Fruit fly (Drosophila melanogaster) whole organism, embryonic: Measurements from ENCODE around the gene stac.

ENCODE experiments used
- Awh ChIP-seq: fragments of 200-800 bp; sonication (Bioruptor generic); IDR thresholded peaks from 2 replicates; pipeline ENCODE4, ENCODE4 v1.3.6; 2022; ENCODE audit warnings: missing biosample characterization, missing genetic modification characterization
- CG10147 ChIP-seq: fragments of 200-800 bp; sonication (Bioruptor generic); optimal IDR thresholded peaks from 2 replicates; lab custom pipeline; 2019; ENCODE audit warnings: missing biosample characterization, mild to moderate bottlenecking, missing genetic modification characterization, moderate library complexity
- CG10267 ChIP-seq: fragments of 200-800 bp; sonication (Bioruptor generic); optimal IDR thresholded peaks from 2 replicates; lab custom pipeline; 2018; ENCODE audit warnings: missing biosample characterization, mild to moderate bottlenecking, missing genetic modification characterization, moderate library complexity
- CG11695 ChIP-seq: fragments of 200-800 bp; sonication (Bioruptor generic); IDR thresholded peaks from 3 replicates; pipeline ENCODE4 v1.3.6; 2022; ENCODE audit warnings: missing biosample characterization, missing genetic modification characterization
- CG12104 ChIP-seq: fragments of 200-800 bp; sonication (Bioruptor generic); optimal IDR thresholded peaks from 3 replicates; lab custom pipeline; 2016; ENCODE audit warnings: missing biosample characterization, missing genetic modification characterization
- CG14667 ChIP-seq: fragments of 200-800 bp; sonication (Bioruptor generic); IDR thresholded peaks from 2 replicates; pipeline ENCODE4 v1.3.6; 2022; ENCODE audit warnings: missing biosample characterization, missing genetic modification characterization
- CG17186 ChIP-seq: fragments of 200-800 bp; sonication (Bioruptor generic); optimal IDR thresholded peaks from 3 replicates; lab custom pipeline; 2017; ENCODE audit warnings: missing biosample characterization, missing genetic modification reagents, missing genetic modification characterization
- CG17359 ChIP-seq: fragments of 200-800 bp; sonication (Bioruptor generic); optimal IDR thresholded peaks from 3 replicates; lab custom pipeline; 2018; ENCODE audit warnings: missing biosample characterization, mild to moderate bottlenecking, missing genetic modification characterization, moderate library complexity
- CG18764 ChIP-seq: fragments of 200-800 bp; sonication (Bioruptor generic); optimal IDR thresholded peaks from 3 replicates; lab custom pipeline; 2016; ENCODE audit warnings: missing biosample characterization, missing genetic modification characterization
- CG2116 ChIP-seq: fragments of 200-800 bp; sonication (Bioruptor generic); optimal IDR thresholded peaks from 3 replicates; lab custom pipeline; 2018; ENCODE audit warnings: missing biosample characterization, mild to moderate bottlenecking, missing genetic modification characterization
- CG31224 ChIP-seq: fragments of 200-800 bp; sonication (Bioruptor generic); IDR thresholded peaks from 2 replicates; pipeline ENCODE4 v1.3.6; 2022; ENCODE audit warnings: missing biosample characterization, missing genetic modification characterization
- CG34224 ChIP-seq: fragments of 200-800 bp; sonication (Bioruptor generic); IDR thresholded peaks from 3 replicates; pipeline ENCODE4 v1.3.6; 2022; ENCODE audit warnings: missing biosample characterization, missing genetic modification characterization; ENCODE audit not compliant: partially characterized antibody
- CG34376 ChIP-seq: fragments of 200-800 bp; sonication (Bioruptor generic); optimal IDR thresholded peaks from 2 replicates; lab custom pipeline; 2018; ENCODE audit warnings: missing biosample characterization, mild to moderate bottlenecking, missing genetic modification characterization
- CG4282 ChIP-seq: fragments of 200-800 bp; sonication (Bioruptor generic); optimal IDR thresholded peaks from 2 replicates; lab custom pipeline; 2016; ENCODE audit warnings: missing biosample characterization, missing genetic modification characterization
- CG4328 ChIP-seq: fragments of 200-800 bp; sonication (Bioruptor generic); optimal IDR thresholded peaks from 3 replicates; lab custom pipeline; 2017; ENCODE audit warnings: missing biosample characterization, missing genetic modification reagents, missing genetic modification characterization
- CG5180 ChIP-seq: fragments of 200-800 bp; sonication (Bioruptor generic); optimal IDR thresholded peaks from 3 replicates; lab custom pipeline; 2017; ENCODE audit warnings: missing biosample characterization, missing genetic modification characterization, mild to moderate bottlenecking, moderate library complexity, missing genetic modification reagents
- CG6683 ChIP-seq: fragments of 200-800 bp; sonication (Bioruptor generic); optimal IDR thresholded peaks from 2 replicates; lab custom pipeline; 2017; ENCODE audit warnings: missing biosample characterization, mild to moderate bottlenecking, missing genetic modification characterization, missing genetic modification reagents
- CG7556 ChIP-seq: fragments of 200-800 bp; sonication (Bioruptor generic); optimal IDR thresholded peaks from 2 replicates; lab custom pipeline; 2017; ENCODE audit warnings: missing biosample characterization, mild to moderate bottlenecking, missing genetic modification characterization
- CG7839 ChIP-seq: fragments of 200-800 bp; sonication (Bioruptor generic); optimal IDR thresholded peaks from 3 replicates; lab custom pipeline; 2018; ENCODE audit warnings: missing biosample characterization, mild to moderate bottlenecking, missing genetic modification characterization, moderate library complexity
- CG7987 ChIP-seq: fragments of 200-800 bp; sonication (Bioruptor generic); optimal IDR thresholded peaks from 2 replicates; lab custom pipeline; 2018; ENCODE audit warnings: missing biosample characterization, mild to moderate bottlenecking, missing genetic modification characterization, moderate library complexity
- CG9817 ChIP-seq: fragments of 200-800 bp; sonication (Bioruptor generic); optimal IDR thresholded peaks from 2 replicates; lab custom pipeline; 2018; ENCODE audit warnings: missing biosample characterization, mild to moderate bottlenecking, missing genetic modification characterization, moderate library complexity
- CoRest ChIP-seq: fragments of 200-800 bp; sonication (Bioruptor generic); optimal IDR thresholded peaks from 3 replicates; lab custom pipeline; 2018; ENCODE audit warnings: missing biosample characterization, mild to moderate bottlenecking, missing genetic modification characterization, moderate library complexity
- Dek ChIP-seq: fragments of 200-800 bp; sonication (Bioruptor generic); optimal IDR thresholded peaks from 3 replicates; lab custom pipeline; 2019; ENCODE audit warnings: missing biosample characterization, mild to moderate bottlenecking, missing genetic modification characterization, moderate library complexity
- Eip74EF ChIP-seq, 2 experiments: fragments of 200-800 bp in 1 of 2; fragments of >200 bp in 1 of 2; sonication (Bioruptor generic) in 1 of 2; optimal IDR thresholded peaks; 2 replicates each; lab custom pipeline; 2017 to 2019; ENCODE audit warnings: missing biosample characterization in 2 of 2, missing genetic modification characterization in 2 of 2, mild to moderate bottlenecking in 1 of 2, moderate library complexity in 1 of 2
- Gug ChIP-seq: fragments of 200-800 bp; sonication (Bioruptor generic); IDR thresholded peaks from 4 replicates; pipeline ENCODE4 v1.3.6; 2022; ENCODE audit warnings: missing biosample characterization, missing genetic modification characterization
- HLH54F ChIP-seq: fragments of 200-800 bp; sonication (Bioruptor generic); optimal IDR thresholded peaks from 3 replicates; lab custom pipeline; 2016; ENCODE audit warnings: missing biosample characterization, missing genetic modification characterization
- Jarid2 ChIP-seq: fragments of 200-800 bp; sonication (Bioruptor generic); optimal IDR thresholded peaks from 3 replicates; lab custom pipeline; 2017; ENCODE audit warnings: mild to moderate bottlenecking, missing biosample characterization, missing genetic modification reagents, missing genetic modification characterization
- NFAT ChIP-seq: fragments of 200-800 bp; sonication (Bioruptor generic); IDR thresholded peaks from 2 replicates; pipeline ENCODE4 v1.3.6; 2022; ENCODE audit warnings: missing biosample characterization, missing genetic modification characterization
- Nf-YA ChIP-seq: fragments of 200-800 bp; sonication (Bioruptor generic); IDR thresholded peaks from 2 replicates; pipeline ENCODE4 v1.3.6; 2022; ENCODE audit warnings: missing biosample characterization, missing genetic modification characterization
- Pdp1 ChIP-seq, 2 experiments: fragments of 200-800 bp; sonication (Bioruptor generic); optimal IDR thresholded peaks; 3 replicates each; lab custom pipeline; 2016; ENCODE audit warnings: missing biosample characterization in 2 of 2, missing genetic modification characterization in 2 of 2, mild to moderate bottlenecking in 1 of 2, moderate library complexity in 1 of 2
- bbx ChIP-seq: fragments of 200-800 bp; sonication (Bioruptor generic); IDR thresholded peaks from 2 replicates; pipeline ENCODE4 v1.3.6; 2022; ENCODE audit warnings: missing biosample characterization, missing genetic modification characterization; ENCODE audit not compliant: partially characterized antibody
- bowl ChIP-seq: fragments of 200-800 bp; sonication (Bioruptor generic); IDR thresholded peaks from 2 replicates; pipeline ENCODE4 v1.3.6; 2022; ENCODE audit warnings: missing biosample characterization, missing genetic modification characterization
- dati ChIP-seq: fragments of 200-800 bp; sonication (Bioruptor generic); IDR thresholded peaks from 2 replicates; pipeline ENCODE4 v1.3.6; 2022; ENCODE audit warnings: missing biosample characterization, missing genetic modification characterization
- eyg ChIP-seq: fragments of 200-800 bp; sonication (Bioruptor generic); optimal IDR thresholded peaks from 3 replicates; lab custom pipeline; 2016; ENCODE audit warnings: missing biosample characterization, missing genetic modification characterization
- gcm2 ChIP-seq: fragments of 200-800 bp; sonication (Bioruptor generic); optimal IDR thresholded peaks from 2 replicates; lab custom pipeline; 2016; ENCODE audit warnings: missing biosample characterization, missing genetic modification characterization
- grau ChIP-seq: fragments of 200-800 bp; optimal IDR thresholded peaks from 3 replicates; lab custom pipeline; 2019; ENCODE audit warnings: missing biosample characterization, mild to moderate bottlenecking, missing genetic modification characterization, moderate library complexity
- hbn ChIP-seq: fragments of 200-800 bp; sonication (Bioruptor generic); IDR thresholded peaks from 2 replicates; pipeline ENCODE4 v1.3.6; 2022; ENCODE audit warnings: missing biosample characterization, missing genetic modification characterization; ENCODE audit not compliant: partially characterized antibody
- hkb ChIP-seq, 2 experiments: fragments of 200-800 bp in 1 of 2; fragments of >200 bp in 1 of 2; sonication (Bioruptor generic) in 1 of 2; IDR thresholded peaks in 1 of 2; optimal IDR thresholded peaks in 1 of 2; 2 replicates each; pipeline versions ENCODE4 v1.3.6 to Lab custom; 2017 to 2022; ENCODE audit warnings: missing biosample characterization in 1 of 2, missing genetic modification characterization in 1 of 2
- hth ChIP-seq: fragments of >200 bp; optimal IDR thresholded peaks from 2 replicates; lab custom pipeline; 2017; ENCODE audit warnings: inconsistent platforms
- lbe ChIP-seq: fragments of 200-800 bp; sonication (Bioruptor generic); optimal IDR thresholded peaks from 2 replicates; lab custom pipeline; 2016; ENCODE audit warnings: missing biosample characterization, mild to moderate bottlenecking, missing genetic modification characterization
- nerfin-1 ChIP-seq: fragments of 200-800 bp; sonication (Bioruptor generic); optimal IDR thresholded peaks from 3 replicates; lab custom pipeline; 2019; ENCODE audit warnings: missing biosample characterization, mild to moderate bottlenecking, missing genetic modification characterization, moderate library complexity
- odd ChIP-seq: fragments of 200-800 bp; sonication (Bioruptor generic); optimal IDR thresholded peaks from 2 replicates; lab custom pipeline; 2017; ENCODE audit warnings: missing biosample characterization, mild to moderate bottlenecking, missing genetic modification characterization
- otp ChIP-seq: fragments of 200-800 bp; sonication (Bioruptor generic); IDR thresholded peaks from 3 replicates; pipeline ENCODE4, ENCODE4 v1.3.6; 2022; ENCODE audit warnings: missing biosample characterization, missing genetic modification characterization
- pfk ChIP-seq: fragments of 200-800 bp; sonication (Bioruptor generic); optimal IDR thresholded peaks from 2 replicates; lab custom pipeline; 2018; ENCODE audit warnings: missing biosample characterization, mild to moderate bottlenecking, missing genetic modification characterization, moderate library complexity
- psq ChIP-seq: fragments of 200-800 bp; sonication (Bioruptor generic); optimal IDR thresholded peaks from 2 replicates; lab custom pipeline; 2017; ENCODE audit warnings: missing biosample characterization, missing genetic modification characterization
- row ChIP-seq: fragments of 200-800 bp; sonication (Bioruptor generic); IDR thresholded peaks from 3 replicates; pipeline ENCODE4 v1.3.6; 2022; ENCODE audit warnings: missing biosample characterization, missing genetic modification characterization
- tgo ChIP-seq: fragments of 200-800 bp; sonication (Bioruptor generic); IDR thresholded peaks from 3 replicates; pipeline ENCODE4 v1.3.6; 2022; ENCODE audit warnings: missing biosample characterization, missing genetic modification characterization
- wdn ChIP-seq: fragments of 200-800 bp; sonication (Bioruptor generic); IDR thresholded peaks from 2 replicates; pipeline ENCODE4 v1.3.6; 2022; ENCODE audit warnings: missing biosample characterization, missing genetic modification characterization
- wek ChIP-seq: fragments of 200-800 bp; sonication (Bioruptor generic); optimal IDR thresholded peaks from 3 replicates; lab custom pipeline; 2018; ENCODE audit warnings: missing biosample characterization, mild to moderate bottlenecking, missing genetic modification characterization, moderate library complexity
- zf30C ChIP-seq: fragments of 200-800 bp; sonication (Bioruptor generic); optimal IDR thresholded peaks from 3 replicates; lab custom pipeline; 2018; ENCODE audit warnings: missing biosample characterization, mild to moderate bottlenecking, missing genetic modification characterization

Gene stac

dm6 chr3R:25080446-25080845 lies 24.4 kb downstream of the stac start (continued):
- TF ChIP-seq Awh (GFP tag; lab: Robert Waterston, UW) (0 out of 2 replicates have a peak, but pooled peaks have one; percentile 8), CG4282 (GFP tag; lab: Kevin White, UChicago) (no peak), CG6683 (no peak), dati (no peak), grau (tag; lab: Kevin White, UChicago) (no peak), CG14667 (GFP tag; lab: Robert Waterston, UW) (no peak), Eip74EF (GFP tag; optimal IDR thresholded peaks at IDR 0.05; lab: Kevin White, UChicago) (no peak), CG4328 (GFP tag; lab: Kevin White, UChicago) (no peak), psq (GFP tag; lab: Kevin White, UChicago) (no peak), CG31224 (GFP tag; lab: Robert Waterston, UW) (no peak), bowl (GFP tag; lab: Robert Waterston, UW) (no peak), gcm2 (GFP tag; lab: Kevin White, UChicago) (no peak), HLH54F (GFP tag; lab: Kevin White, UChicago) (no peak), wek (GFP tag; lab: Kevin White, UChicago) (peak; percentile 22), odd (GFP tag; lab: Kevin White, UChicago) (no peak), Jarid2 (GFP tag; lab: Kevin White, UChicago) (peak; percentile 92), nerfin-1 (tag; lab: Kevin White, UChicago) (no peak), NFAT (no peak), CG17359 (tag; lab: Kevin White, UChicago) (no peak), CG7987 (GFP tag; lab: Kevin White, UChicago) (no peak), wdn (GFP tag; lab: Robert Waterston, UW) (no peak), pfk (GFP tag; lab: Kevin White, UChicago) (no peak), row (peak; percentile 20; the same call in 1 of the 3 replicates), lbe (GFP tag; lab: Kevin White, UChicago) (no peak), zf30C (GFP tag; lab: Kevin White, UChicago) (peak; percentile 41), CG12104 (GFP tag; lab: Kevin White, UChicago) (no peak), CG7556 (GFP tag; lab: Kevin White, UChicago) (no peak), CG11695 (GFP tag; lab: Robert Waterston, UW) (0 out of 3 replicates have a peak, but pooled peaks have one; percentile 11), hbn (GFP tag; lab: Robert Waterston, UW) (no peak), Pdp1 (GFP tag; optimal IDR thresholded peaks at IDR 0.05; lab: Kevin White, UChicago) (no peak), otp (GFP tag; lab: Robert Waterston, UW) (no peak), CoRest (tag; lab: Kevin White, UChicago) (peak; percentile 43), Gug (GFP tag; lab: Robert Waterston, UW) (no peak), CG18764 (GFP tag; lab: Kevin White, UChicago) (no peak), CG5180 (GFP tag; lab: Kevin White, UChicago) (no peak), tgo (GFP tag; lab: Robert Waterston, UW) (no peak), Nf-YA (GFP tag; lab: Robert Waterston, UW) (peak; percentile 99), Dek (tag; lab: Kevin White, UChicago) (no peak), CG7839 (tag; lab: Kevin White, UChicago) (no peak), CG9817 (tag; lab: Kevin White, UChicago) (no peak), eyg (no peak), CG17186 (GFP tag; lab: Kevin White, UChicago) (no peak), hkb (optimal IDR thresholded peaks at IDR 0.05; lab: Kevin White, UChicago) (no peak), hkb (GFP tag; IDR thresholded peaks at IDR 0.05; lab: Robert Waterston, UW) (peak; percentile 24; the same call in 1 of the 2 replicates), CG10147 (GFP tag; lab: Kevin White, UChicago) (no peak), CG34224 (peak; percentile 41; the same call in 1 of the 3 replicates), hth (no peak), CG10267 (tag; lab: Kevin White, UChicago) (no peak), bbx (GFP tag; lab: Robert Waterston, UW) (peak; percentile 41; the same call in 1 of the 2 replicates), CG34376 (GFP tag; lab: Kevin White, UChicago) (no peak), CG2116 (GFP tag; lab: Kevin White, UChicago) (no peak)
